Worm (Caenorhabditis elegans) whole organism, L3 larva: ENCODE results near the gene pgp-8.

Experiments used
- R02D3.7 ChIP-seq: fragments of 150-350 bp; optimal IDR thresholded peaks from 2 replicates; lab custom pipeline; 2014; ENCODE audit warnings: missing biosample characterization, missing genetic modification characterization
- ZK546.5 ChIP-seq: sonication (generic microtip); optimal IDR thresholded peaks from 2 replicates; lab custom pipeline; 2017; ENCODE audit warnings: missing biosample characterization, missing genetic modification characterization
- aly-2 ChIP-seq: fragments of 150-350 bp; optimal IDR thresholded peaks from 2 replicates; lab custom pipeline; 2014; ENCODE audit warnings: missing biosample characterization, missing genetic modification characterization
- ama-1 ChIP-seq: fragments of 150-350 bp; optimal IDR thresholded peaks from 2 replicates; lab custom pipeline; 2018
- ceh-16 ChIP-seq: sonication (generic microtip); optimal IDR thresholded peaks from 2 replicates; lab custom pipeline; 2017; ENCODE audit warnings: missing biosample characterization, missing genetic modification characterization
- ceh-28 ChIP-seq: fragments of 150-350 bp; optimal IDR thresholded peaks from 2 replicates; lab custom pipeline; 2014; ENCODE audit warnings: missing biosample characterization, missing genetic modification reagents, missing genetic modification characterization
- ceh-82 ChIP-seq: fragments of 150-350 bp; optimal IDR thresholded peaks from 2 replicates; lab custom pipeline; 2014; ENCODE audit warnings: missing biosample characterization, missing genetic modification characterization
- ceh-9 ChIP-seq: sonication (generic microtip); optimal IDR thresholded peaks from 2 replicates; lab custom pipeline; 2018; ENCODE audit warnings: missing biosample characterization, missing genetic modification characterization
- egl-27 ChIP-seq: sonication (generic microtip); optimal IDR thresholded peaks from 4 replicates; lab custom pipeline; 2017; ENCODE audit warnings: missing biosample characterization, missing genetic modification reagents, missing genetic modification characterization
- elt-1 ChIP-seq: fragments of 150-350 bp; optimal IDR thresholded peaks from 2 replicates; lab custom pipeline; 2014; ENCODE audit warnings: missing biosample characterization, missing genetic modification characterization
- elt-2 ChIP-seq: sonication (generic microtip); optimal IDR thresholded peaks from 2 replicates; lab custom pipeline; 2016; ENCODE audit warnings: missing genetic modification reagents, mild to moderate bottlenecking, missing genetic modification characterization, missing compliant biosample characterization
- elt-3 ChIP-seq, 3 experiments: fragments of 150-350 bp in 1 of 3; sonication (generic microtip) in 2 of 3; optimal IDR thresholded peaks; 2 replicates in 2 of 3; 4 replicates in 1 of 3; lab custom pipeline; 2014 to 2017; ENCODE audit warnings: missing biosample characterization in 3 of 3, missing genetic modification characterization in 3 of 3
- eor-1 ChIP-seq, 2 experiments: fragments of 150-350 bp; optimal IDR thresholded peaks; 2 replicates each; lab custom pipeline; 2014 to 2018; ENCODE audit warnings: missing biosample characterization in 2 of 2, missing genetic modification characterization in 2 of 2
- fkh-2 ChIP-seq: fragments of 150-350 bp; optimal IDR thresholded peaks from 2 replicates; lab custom pipeline; 2014; ENCODE audit warnings: missing biosample characterization, missing genetic modification reagents, missing genetic modification characterization
- hmg-11 ChIP-seq: sonication (generic microtip); optimal IDR thresholded peaks from 2 replicates; lab custom pipeline; 2016; ENCODE audit warnings: missing genetic modification characterization, missing compliant biosample characterization
- jun-1 ChIP-seq: fragments of 150-350 bp; optimal IDR thresholded peaks from 2 replicates; lab custom pipeline; 2014; ENCODE audit warnings: missing biosample characterization, missing genetic modification reagents, missing genetic modification characterization
- lin-15B ChIP-seq: fragments of 150-350 bp; optimal IDR thresholded peaks from 2 replicates; lab custom pipeline; 2014; ENCODE audit warnings: missing biosample characterization, missing genetic modification characterization
- lin-39 ChIP-seq: fragments of 150-350 bp; optimal IDR thresholded peaks from 2 replicates; lab custom pipeline; 2018; ENCODE audit warnings: missing biosample characterization, missing genetic modification reagents, missing genetic modification characterization
- lsy-12 ChIP-seq: sonication (generic microtip); optimal IDR thresholded peaks from 2 replicates; lab custom pipeline; 2016; ENCODE audit warnings: mild to moderate bottlenecking, missing genetic modification characterization, missing compliant biosample characterization
- mdl-1 ChIP-seq: fragments of 150-350 bp; optimal IDR thresholded peaks from 2 replicates; lab custom pipeline; 2014; ENCODE audit warnings: missing biosample characterization, missing genetic modification characterization
- mml-1 ChIP-seq: fragments of 150-350 bp; sonication (generic microtip); optimal IDR thresholded peaks from 3 replicates; lab custom pipeline; 2014; ENCODE audit warnings: missing biosample characterization, missing genetic modification characterization
- nfya-1 ChIP-seq: sonication (generic microtip); optimal IDR thresholded peaks from 2 replicates; lab custom pipeline; 2017; ENCODE audit warnings: missing genetic modification characterization, mild to moderate bottlenecking, missing compliant biosample characterization, antibody characterized with exemption, moderate library complexity; ENCODE audit not compliant: insufficient read depth
- nhr-11 ChIP-seq: fragments of 150-350 bp; optimal IDR thresholded peaks from 2 replicates; lab custom pipeline; 2014; ENCODE audit warnings: missing biosample characterization, missing genetic modification characterization
- nhr-237 ChIP-seq: fragments of 150-350 bp; optimal IDR thresholded peaks from 2 replicates; lab custom pipeline; 2014; ENCODE audit warnings: missing biosample characterization, missing genetic modification characterization
- nhr-25 ChIP-seq: sonication (generic microtip); optimal IDR thresholded peaks from 2 replicates; lab custom pipeline; 2017; ENCODE audit warnings: missing biosample characterization, missing genetic modification characterization
- nhr-28 ChIP-seq: fragments of 150-350 bp; optimal IDR thresholded peaks from 2 replicates; lab custom pipeline; 2014; ENCODE audit warnings: missing biosample characterization, missing genetic modification characterization
- nhr-43 ChIP-seq: sonication (generic microtip); optimal IDR thresholded peaks from 2 replicates; lab custom pipeline; 2016; ENCODE audit warnings: mild to moderate bottlenecking, missing genetic modification characterization, missing compliant biosample characterization; ENCODE audit not compliant: poor library complexity, severe bottlenecking
- nhr-67 ChIP-seq: fragments of 150-350 bp; optimal IDR thresholded peaks from 2 replicates; lab custom pipeline; 2014; ENCODE audit warnings: missing biosample characterization, missing genetic modification characterization
- nhr-76 ChIP-seq: fragments of 150-350 bp; sonication (generic microtip); optimal IDR thresholded peaks from 5 replicates; lab custom pipeline; 2014; ENCODE audit warnings: missing biosample characterization, missing genetic modification characterization
- nhr-77 ChIP-seq: fragments of 150-350 bp; optimal IDR thresholded peaks from 2 replicates; lab custom pipeline; 2014; ENCODE audit warnings: missing biosample characterization, missing genetic modification characterization
- pqm-1 ChIP-seq: fragments of 150-350 bp; optimal IDR thresholded peaks from 2 replicates; lab custom pipeline; 2017; ENCODE audit warnings: missing biosample characterization, missing genetic modification characterization, inconsistent platforms
- sea-2 ChIP-seq: fragments of 150-350 bp; sonication (generic microtip); optimal IDR thresholded peaks from 4 replicates; lab custom pipeline; 2014; ENCODE audit warnings: missing biosample characterization, missing genetic modification reagents, missing genetic modification characterization
- snpc-4 ChIP-seq: fragments of 150-350 bp; optimal IDR thresholded peaks from 2 replicates; lab custom pipeline; 2014; ENCODE audit warnings: missing biosample characterization, missing genetic modification characterization
- tbx-2 ChIP-seq: sonication (generic microtip); optimal IDR thresholded peaks from 2 replicates; lab custom pipeline; 2016; ENCODE audit warnings: mild to moderate bottlenecking, missing genetic modification characterization, missing compliant biosample characterization
- unc-39 ChIP-seq: sonication (generic microtip); optimal IDR thresholded peaks from 4 replicates; lab custom pipeline; 2017; ENCODE audit warnings: missing biosample characterization, missing genetic modification characterization
- unc-62 ChIP-seq: fragments of 150-350 bp; sonication (generic microtip); optimal IDR thresholded peaks from 4 replicates; lab custom pipeline; 2014; ENCODE audit warnings: missing biosample characterization, missing genetic modification reagents, missing genetic modification characterization
- zag-1 ChIP-seq: fragments of 150-350 bp; optimal IDR thresholded peaks from 2 replicates; lab custom pipeline; 2014; ENCODE audit warnings: missing biosample characterization, missing genetic modification characterization
- ztf-11 ChIP-seq: fragments of 150-350 bp; optimal IDR thresholded peaks from 2 replicates; lab custom pipeline; 2014; ENCODE audit warnings: missing biosample characterization, missing genetic modification characterization

The pgp-8 gene

ce11 chrX:10844137-10844536 lies 20.1 kb downstream of the pgp-8 start:
- TF ChIP-seq elt-2 (tag; lab: Kevin White, UChicago) (peak; percentile 17), elt-3 (tag; optimal IDR thresholded peaks at IDR 0.05; lab: Kevin White, UChicago) (no peak)

ce11 chrX:10838550-10838949 lies 25.7 kb downstream of the pgp-8 start, which contains the start of gene plc-1:
plc-1 (minus strand) TSS chrX:10838650.
- no peak for TF ChIP-seq jun-1 (tag; lab: Kevin White, UChicago)
- no peak for TF ChIP-seq nhr-237 (tag; lab: Kevin White, UChicago)
- TF ChIP-seq lsy-12 (tag; lab: Kevin White, UChicago) = no peak
- TF ChIP-seq ceh-28 (tag; lab: Kevin White, UChicago) = no peak
- no peak for TF ChIP-seq sea-2 (GFP tag; lab: Kevin White, UChicago)
- no peak for TF ChIP-seq zag-1 (tag; lab: Kevin White, UChicago)
- no peak for TF ChIP-seq tbx-2
- TF ChIP-seq nhr-43 (tag; lab: Kevin White, UChicago) = no peak
- no peak for TF ChIP-seq unc-62
- no peak for TF ChIP-seq lin-39 (tag; lab: Kevin White, UChicago)
- TF ChIP-seq eor-1 (tag; optimal IDR thresholded peaks at IDR 0.05; lab: Kevin White, UChicago) = no peak
- TF ChIP-seq ceh-9 (tag; lab: Kevin White, UChicago) = no peak
- no peak for TF ChIP-seq mml-1 (tag; lab: Kevin White, UChicago)
- TF ChIP-seq nfya-1 = no peak
- no peak for TF ChIP-seq aly-2 (tag; lab: Kevin White, UChicago)

ce11 chrX:10837609-10838008 lies 26.6 kb downstream of the pgp-8 start:
- TF ChIP-seq tbx-2 (no peak), nfya-1 (no peak), nhr-28 (tag; lab: Kevin White, UChicago) (no peak), nhr-43 (tag; lab: Kevin White, UChicago) (no peak), R02D3.7 (tag; lab: Kevin White, UChicago) (no peak), nhr-25 (tag; lab: Kevin White, UChicago) (no peak), fkh-2 (tag; lab: Kevin White, UChicago) (no peak), lsy-12 (tag; lab: Kevin White, UChicago) (no peak), nhr-77 (tag; lab: Kevin White, UChicago) (no peak), pqm-1 (no peak), ama-1 (no peak), egl-27 (tag; lab: Kevin White, UChicago) (no peak), unc-62 (no peak), elt-1 (no peak), hmg-11 (tag; lab: Kevin White, UChicago) (no peak)

- TF ChIP-seq nhr-67 (tag; lab: Kevin White, UChicago) (no peak), lin-39 (tag; lab: Kevin White, UChicago) (no peak), sea-2 (GFP tag; lab: Kevin White, UChicago) (no peak), lin-15B (tag; lab: Kevin White, UChicago) (no peak), nhr-43 (tag; lab: Kevin White, UChicago) (no peak), egl-27 (tag; lab: Kevin White, UChicago) (no peak), elt-1 (no peak), ZK546.5 (tag; lab: Kevin White, UChicago) (no peak), zag-1 (tag; lab: Kevin White, UChicago) (no peak), ceh-16 (tag; lab: Kevin White, UChicago) (no peak), mml-1 (tag; lab: Kevin White, UChicago) (no peak), R02D3.7 (tag; lab: Kevin White, UChicago) (no peak), elt-2 (tag; lab: Kevin White, UChicago) (no peak), hmg-11 (tag; lab: Kevin White, UChicago) (no peak), unc-39 (tag; lab: Kevin White, UChicago) (no peak), nhr-25 (tag; lab: Kevin White, UChicago) (no peak), jun-1 (tag; lab: Kevin White, UChicago) (no peak)
These were observed 29.7 kb downstream of the pgp-8 start for ce11 chrX:10834568-10834967.

- TF ChIP-seq ztf-11 = no peak
- TF ChIP-seq mdl-1 (tag; lab: Kevin White, UChicago) = no peak
- peak; percentile 36 for TF ChIP-seq tbx-2
- TF ChIP-seq nhr-76 (tag; lab: Kevin White, UChicago) = no peak
- TF ChIP-seq elt-2 (tag; lab: Kevin White, UChicago) = peak; percentile 29
- no peak for TF ChIP-seq nhr-25 (tag; lab: Kevin White, UChicago)
- no peak for TF ChIP-seq ceh-9 (tag; lab: Kevin White, UChicago)
- TF ChIP-seq lsy-12 (tag; lab: Kevin White, UChicago) = peak; percentile 67
- TF ChIP-seq ceh-82 (tag; lab: Kevin White, UChicago) = peak; percentile 12
- peak; percentile 2 for TF ChIP-seq egl-27 (tag; lab: Kevin White, UChicago)
- peak; percentile 19 for TF ChIP-seq nhr-11 (tag; lab: Kevin White, UChicago)
- TF ChIP-seq mml-1 (tag; lab: Kevin White, UChicago) = no peak
- TF ChIP-seq hmg-11 (tag; lab: Kevin White, UChicago) = peak; percentile 45
- TF ChIP-seq snpc-4 (tag; lab: Kevin White, UChicago) = no peak
- no peak for TF ChIP-seq jun-1 (tag; lab: Kevin White, UChicago)
- no peak for TF ChIP-seq aly-2 (tag; lab: Kevin White, UChicago)
These were observed 43.1 kb downstream of the pgp-8 start for ce11 chrX:10821160-10821559.
